Fruit fly (Drosophila melanogaster) whole organism, embryonic: ENCODE results near the gene CG10132.
A peak's percentile ranks its signal among the peaks of the same experiment; 100 is the strongest.

Experiments used
- Atf-2 ChIP-seq: fragments of 200-800 bp; sonication (Bioruptor generic); optimal IDR thresholded peaks from 2 replicates; lab custom pipeline; 2016; ENCODE audit warnings: missing biosample characterization, missing genetic modification characterization
- Awh ChIP-seq: fragments of 200-800 bp; sonication (Bioruptor generic); IDR thresholded peaks from 2 replicates; pipeline ENCODE4, ENCODE4 v1.3.6; 2022; ENCODE audit warnings: missing biosample characterization, missing genetic modification characterization
- C15 ChIP-seq: fragments of 200-800 bp; sonication (Bioruptor generic); IDR thresholded peaks from 3 replicates; pipeline ENCODE4 v1.3.6; 2022; ENCODE audit warnings: missing biosample characterization, missing genetic modification characterization
- CG10209 ChIP-seq: fragments of 200-800 bp; sonication (Bioruptor generic); optimal IDR thresholded peaks from 3 replicates; lab custom pipeline; 2017; ENCODE audit warnings: missing biosample characterization, mild to moderate bottlenecking, missing genetic modification characterization, missing genetic modification reagents
- CG10543 ChIP-seq: fragments of 200-800 bp; sonication (Bioruptor generic); optimal IDR thresholded peaks from 3 replicates; lab custom pipeline; 2017; ENCODE audit warnings: missing biosample characterization, mild to moderate bottlenecking, missing genetic modification characterization, moderate library complexity
- CG12104 ChIP-seq: fragments of 200-800 bp; sonication (Bioruptor generic); optimal IDR thresholded peaks from 3 replicates; lab custom pipeline; 2016; ENCODE audit warnings: missing biosample characterization, missing genetic modification characterization
- CG12155 ChIP-seq: fragments of 200-800 bp; sonication (Bioruptor generic); optimal IDR thresholded peaks from 3 replicates; lab custom pipeline; 2016; ENCODE audit warnings: missing biosample characterization, missing genetic modification characterization
- CG12744 ChIP-seq: fragments of 200-800 bp; sonication (Bioruptor generic); optimal IDR thresholded peaks from 2 replicates; lab custom pipeline; 2016; ENCODE audit warnings: missing biosample characterization, missing genetic modification characterization
- CG15479 ChIP-seq: fragments of 200-800 bp; sonication (Bioruptor generic); optimal IDR thresholded peaks from 3 replicates; lab custom pipeline; 2019; ENCODE audit warnings: missing biosample characterization, mild to moderate bottlenecking, missing genetic modification characterization, moderate library complexity
- CG15696 ChIP-seq: fragments of 200-800 bp; sonication (Bioruptor generic); optimal IDR thresholded peaks from 2 replicates; lab custom pipeline; 2019; ENCODE audit warnings: missing biosample characterization, mild to moderate bottlenecking, missing genetic modification characterization, moderate library complexity
- CG1602 ChIP-seq: fragments of 200-800 bp; sonication (Bioruptor generic); optimal IDR thresholded peaks from 3 replicates; lab custom pipeline; 2016; ENCODE audit warnings: missing biosample characterization, missing genetic modification characterization
- CG17186 ChIP-seq: fragments of 200-800 bp; sonication (Bioruptor generic); optimal IDR thresholded peaks from 3 replicates; lab custom pipeline; 2017; ENCODE audit warnings: missing biosample characterization, missing genetic modification reagents, missing genetic modification characterization
- CG18599 ChIP-seq: fragments of 200-800 bp; sonication (Bioruptor generic); optimal IDR thresholded peaks from 3 replicates; lab custom pipeline; 2017; ENCODE audit warnings: missing biosample characterization, missing genetic modification characterization, mild to moderate bottlenecking, moderate library complexity, missing genetic modification reagents
- CG32772 ChIP-seq: fragments of 200-800 bp; sonication (Bioruptor generic); IDR thresholded peaks from 2 replicates; pipeline ENCODE4 v1.3.6; 2022; ENCODE audit warnings: missing biosample characterization, missing genetic modification characterization
- CG33557 ChIP-seq: fragments of 200-800 bp; sonication (Bioruptor generic); optimal IDR thresholded peaks from 2 replicates; lab custom pipeline; 2019; ENCODE audit warnings: missing biosample characterization, mild to moderate bottlenecking, missing genetic modification characterization, moderate library complexity
- CG4820 ChIP-seq: fragments of 200-800 bp; sonication (Bioruptor generic); optimal IDR thresholded peaks from 3 replicates; lab custom pipeline; 2016; ENCODE audit warnings: missing biosample characterization, missing genetic modification characterization
- CG7745 ChIP-seq: fragments of 200-800 bp; sonication (Bioruptor generic); optimal IDR thresholded peaks from 2 replicates; lab custom pipeline; 2018; ENCODE audit warnings: missing biosample characterization, mild to moderate bottlenecking, missing genetic modification characterization, moderate library complexity
- CG7928 ChIP-seq: fragments of 200-800 bp; sonication (Bioruptor generic); optimal IDR thresholded peaks from 2 replicates; lab custom pipeline; 2017; ENCODE audit warnings: missing biosample characterization, mild to moderate bottlenecking, missing genetic modification characterization
- CG7987 ChIP-seq: fragments of 200-800 bp; sonication (Bioruptor generic); optimal IDR thresholded peaks from 2 replicates; lab custom pipeline; 2018; ENCODE audit warnings: missing biosample characterization, mild to moderate bottlenecking, missing genetic modification characterization, moderate library complexity
- CG8290 ChIP-seq, 3 experiments: fragments of 200-800 bp; sonication (Bioruptor generic); optimal IDR thresholded peaks; 2 replicates each; lab custom pipeline; 2016 to 2019; ENCODE audit warnings: missing biosample characterization in 3 of 3, missing genetic modification characterization in 3 of 3, mild to moderate bottlenecking in 2 of 3, moderate library complexity in 1 of 3
- CG9437 ChIP-seq: fragments of 200-800 bp; sonication (Bioruptor generic); optimal IDR thresholded peaks from 2 replicates; lab custom pipeline; 2018; ENCODE audit warnings: missing biosample characterization, mild to moderate bottlenecking, missing genetic modification characterization
- D ChIP-seq, 2 experiments: fragments of 200-800 bp in 1 of 2; fragments of >200 bp in 1 of 2; sonication (Bioruptor generic) in 1 of 2; optimal IDR thresholded peaks; 2 replicates in 1 of 2; 3 replicates in 1 of 2; lab custom pipeline; 2017; ENCODE audit warnings: mild to moderate bottlenecking in 1 of 2, missing biosample characterization in 1 of 2, missing genetic modification characterization in 1 of 2, missing genetic modification reagents in 1 of 2
- Dad ChIP-seq: fragments of 200-800 bp; sonication (Bioruptor generic); optimal IDR thresholded peaks from 3 replicates; lab custom pipeline; 2016; ENCODE audit warnings: missing biosample characterization, missing genetic modification characterization
- Dip2 ChIP-seq: fragments of 200-800 bp; sonication (Bioruptor generic); IDR thresholded peaks from 2 replicates; pipeline ENCODE4 v1.3.6; 2022; ENCODE audit warnings: missing biosample characterization, missing genetic modification characterization
- Drgx ChIP-seq: fragments of 200-800 bp; sonication (Bioruptor generic); IDR thresholded peaks from 2 replicates; pipeline ENCODE4 v1.3.6; 2022; ENCODE audit warnings: missing biosample characterization, missing genetic modification characterization
- ERR ChIP-seq: fragments of 200-800 bp; sonication (Bioruptor generic); optimal IDR thresholded peaks from 2 replicates; lab custom pipeline; 2016; ENCODE audit warnings: missing biosample characterization, missing genetic modification characterization
- H15 ChIP-seq: fragments of 200-800 bp; sonication (Bioruptor generic); IDR thresholded peaks from 3 replicates; pipeline ENCODE4 v1.3.6; 2022; ENCODE audit warnings: missing biosample characterization, missing genetic modification characterization
- Lhr ChIP-seq: fragments of 200-800 bp; sonication (Bioruptor generic); optimal IDR thresholded peaks from 3 replicates; lab custom pipeline; 2017; ENCODE audit warnings: mild to moderate bottlenecking, missing biosample characterization, missing genetic modification reagents, missing genetic modification characterization
- NK7.1 ChIP-seq: fragments of 200-800 bp; sonication (Bioruptor generic); optimal IDR thresholded peaks from 3 replicates; lab custom pipeline; 2016; ENCODE audit warnings: missing biosample characterization, missing genetic modification characterization
- az2 ChIP-seq: fragments of 200-800 bp; sonication (Bioruptor generic); optimal IDR thresholded peaks from 3 replicates; lab custom pipeline; 2016; ENCODE audit warnings: missing biosample characterization, missing genetic modification characterization
- bab2 ChIP-seq: fragments of 200-800 bp; sonication (Bioruptor generic); optimal IDR thresholded peaks from 2 replicates; lab custom pipeline; 2016; ENCODE audit warnings: missing biosample characterization, missing genetic modification characterization
- cg ChIP-seq: fragments of 200-800 bp; sonication (Bioruptor generic); optimal IDR thresholded peaks from 3 replicates; lab custom pipeline; 2019; ENCODE audit warnings: missing biosample characterization, mild to moderate bottlenecking, missing genetic modification characterization, moderate library complexity
- chinmo ChIP-seq: fragments of 200-800 bp; sonication (Bioruptor generic); IDR thresholded peaks from 4 replicates; pipeline ENCODE4 v1.3.6; 2022; ENCODE audit warnings: missing biosample characterization, missing genetic modification characterization; ENCODE audit not compliant: partially characterized antibody
- crc ChIP-seq: fragments of 200-800 bp; sonication (Bioruptor generic); optimal IDR thresholded peaks from 2 replicates; lab custom pipeline; 2016; ENCODE audit warnings: missing biosample characterization, missing genetic modification characterization
- dm ChIP-seq: fragments of 200-800 bp; sonication (Bioruptor generic); optimal IDR thresholded peaks from 3 replicates; lab custom pipeline; 2016; ENCODE audit warnings: missing biosample characterization, missing genetic modification characterization
- fd3F ChIP-seq: fragments of 200-800 bp; sonication (Bioruptor generic); optimal IDR thresholded peaks from 2 replicates; lab custom pipeline; 2018; ENCODE audit warnings: missing biosample characterization, mild to moderate bottlenecking, missing genetic modification characterization, moderate library complexity
- ind ChIP-seq: fragments of 200-800 bp; sonication (Bioruptor generic); optimal IDR thresholded peaks from 3 replicates; lab custom pipeline; 2016; ENCODE audit warnings: missing biosample characterization, missing genetic modification characterization
- inv ChIP-seq: fragments of 200-800 bp; sonication (Bioruptor generic); IDR thresholded peaks from 2 replicates; pipeline ENCODE4 v1.3.6; 2022; ENCODE audit warnings: missing biosample characterization, missing genetic modification characterization; ENCODE audit not compliant: partially characterized antibody
- kah ChIP-seq: fragments of 200-800 bp; sonication (Bioruptor generic); optimal IDR thresholded peaks from 2 replicates; lab custom pipeline; 2018; ENCODE audit warnings: missing biosample characterization, mild to moderate bottlenecking, missing genetic modification characterization
- mam ChIP-seq: fragments of 200-800 bp; sonication (Bioruptor generic); optimal IDR thresholded peaks from 3 replicates; lab custom pipeline; 2016; ENCODE audit warnings: missing biosample characterization, missing genetic modification characterization
- nom ChIP-seq: fragments of 200-800 bp; sonication (Bioruptor generic); optimal IDR thresholded peaks from 2 replicates; lab custom pipeline; 2017; ENCODE audit warnings: missing biosample characterization, missing genetic modification characterization, mild to moderate bottlenecking, moderate library complexity, missing genetic modification reagents
- odd ChIP-seq: fragments of 200-800 bp; sonication (Bioruptor generic); optimal IDR thresholded peaks from 2 replicates; lab custom pipeline; 2017; ENCODE audit warnings: missing biosample characterization, mild to moderate bottlenecking, missing genetic modification characterization
- p53 ChIP-seq: fragments of 200-800 bp; sonication (Bioruptor generic); optimal IDR thresholded peaks from 2 replicates; lab custom pipeline; 2016; ENCODE audit warnings: missing biosample characterization, missing genetic modification characterization
- pros ChIP-seq: fragments of 200-800 bp; sonication (Bioruptor generic); optimal IDR thresholded peaks from 3 replicates; lab custom pipeline; 2019; ENCODE audit warnings: missing biosample characterization, mild to moderate bottlenecking, missing genetic modification characterization, moderate library complexity
- pzg ChIP-seq: fragments of 200-800 bp; sonication (Bioruptor generic); optimal IDR thresholded peaks from 3 replicates; lab custom pipeline; 2018; ENCODE audit warnings: missing biosample characterization, mild to moderate bottlenecking, missing genetic modification characterization, moderate library complexity
- sisA ChIP-seq: fragments of 200-800 bp; sonication (Bioruptor generic); IDR thresholded peaks from 2 replicates; pipeline ENCODE4 v1.3.6; 2022; ENCODE audit warnings: missing biosample characterization, missing genetic modification characterization
- slbo ChIP-seq: fragments of 200-800 bp; sonication (Bioruptor generic); IDR thresholded peaks from 2 replicates; pipeline ENCODE4 v1.3.6; 2022; ENCODE audit warnings: missing biosample characterization, missing genetic modification characterization
- slp2 ChIP-seq: fragments of 200-800 bp; sonication (Bioruptor generic); optimal IDR thresholded peaks from 2 replicates; lab custom pipeline; 2016; ENCODE audit warnings: missing biosample characterization, missing genetic modification characterization
- ssp ChIP-seq: fragments of 200-800 bp; sonication (Bioruptor generic); IDR thresholded peaks from 2 replicates; pipeline ENCODE4 v1.3.6; 2022; ENCODE audit warnings: missing biosample characterization, missing genetic modification characterization

The CG10132 gene

DNA sequence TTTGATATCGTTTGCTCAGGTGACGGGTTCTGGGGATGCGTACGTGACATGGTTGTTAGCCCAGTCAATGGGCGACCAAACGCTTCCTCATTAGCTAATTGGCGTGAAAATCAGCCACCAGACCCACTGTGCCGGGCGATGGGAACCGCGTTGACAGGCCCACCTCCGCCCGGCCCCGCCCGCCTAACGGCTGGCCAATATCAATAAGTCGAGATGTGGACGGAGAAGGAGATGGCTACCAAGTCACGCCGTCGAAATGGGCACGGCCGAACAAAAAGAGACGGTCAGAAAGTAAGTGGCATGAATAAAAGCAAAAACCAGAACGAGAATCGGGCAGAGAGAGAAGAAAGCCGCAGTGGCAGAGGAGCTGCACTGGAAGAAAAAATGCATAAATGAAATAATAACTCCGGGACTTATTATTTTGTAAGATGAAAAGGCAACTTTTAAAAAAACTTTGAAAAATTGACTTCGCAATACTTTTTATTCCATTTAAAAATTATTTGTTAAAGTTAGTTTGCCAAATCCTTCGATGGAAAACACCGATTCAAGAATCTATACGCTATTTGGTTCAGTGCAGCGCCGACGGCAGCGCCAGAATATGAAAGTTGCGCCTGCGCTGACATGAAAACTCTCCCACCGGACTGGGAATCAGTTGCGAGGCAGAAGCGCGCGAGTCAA lies 19.3 kb downstream of the CG10132 start, which contains the start of gene CG13082 (continued):
- no peak for TF ChIP-seq ERR (GFP tag; lab: Kevin White, UChicago)
- TF ChIP-seq pros (GFP tag; lab: Kevin White, UChicago) = no peak
- TF ChIP-seq CG7987 (GFP tag; lab: Kevin White, UChicago) = no peak
- TF ChIP-seq CG18599 (GFP tag; lab: Kevin White, UChicago) = peak; percentile 30
- no peak for TF ChIP-seq CG15479 (GFP tag; lab: Kevin White, UChicago)
- TF ChIP-seq CG7745 (tag; lab: Kevin White, UChicago) = no peak
- no peak for TF ChIP-seq fd3F (GFP tag; lab: Kevin White, UChicago)
- peak; percentile 33 for TF ChIP-seq ind
- TF ChIP-seq odd (GFP tag; lab: Kevin White, UChicago) = no peak
- no peak for TF ChIP-seq inv (GFP tag; lab: Robert Waterston, UW)
- peak; percentile 27; the same call in 1 of the 2 replicates for TF ChIP-seq Awh (GFP tag; lab: Robert Waterston, UW)
- TF ChIP-seq pzg (GFP tag; lab: Kevin White, UChicago) = no peak
- peak; percentile 23 for TF ChIP-seq CG15696
- TF ChIP-seq sisA (GFP tag; lab: Robert Waterston, UW) = peak; percentile 42; the same call in 1 of the 2 replicates
- no peak for TF ChIP-seq dm (GFP tag; lab: Kevin White, UChicago)
- 0 out of 2 replicates have a peak, but pooled peaks have one; percentile 26 for TF ChIP-seq ssp (GFP tag; lab: Robert Waterston, UW)
- TF ChIP-seq bab2 = peak; percentile 55
- peak; percentile 57 for TF ChIP-seq CG33557
- TF ChIP-seq CG12104 = no peak
- no peak for TF ChIP-seq Dip2 (GFP tag; lab: Robert Waterston, UW)
- no peak for TF ChIP-seq C15 (GFP tag; lab: Robert Waterston, UW)
- TF ChIP-seq cg (GFP tag; lab: Kevin White, UChicago) = no peak
- TF ChIP-seq p53 (GFP tag; lab: Kevin White, UChicago) = no peak
- no peak for TF ChIP-seq mam (GFP tag; lab: Kevin White, UChicago)
- no peak for TF ChIP-seq D (optimal IDR thresholded peaks at IDR 0.05; lab: Kevin White, UChicago)
- TF ChIP-seq D (GFP tag; optimal IDR thresholded peaks at IDR 0.05; lab: Kevin White, UChicago) = peak; percentile 75
- no peak for TF ChIP-seq NK7.1 (GFP tag; lab: Kevin White, UChicago)
- no peak for TF ChIP-seq CG12744 (GFP tag; lab: Kevin White, UChicago)
- no peak for TF ChIP-seq CG32772 (GFP tag; lab: Robert Waterston, UW)
- TF ChIP-seq CG7928 (GFP tag; lab: Kevin White, UChicago) = no peak
- TF ChIP-seq chinmo (GFP tag; lab: Robert Waterston, UW) = no peak
- no peak for TF ChIP-seq CG10543
- TF ChIP-seq CG9437 (GFP tag; lab: Kevin White, UChicago) = peak; percentile 16
- peak; percentile 41 for TF ChIP-seq Atf-2 (GFP tag; lab: Kevin White, UChicago)
- TF ChIP-seq kah (GFP tag; lab: Kevin White, UChicago) = no peak
- TF ChIP-seq CG4820 (GFP tag; lab: Kevin White, UChicago) = peak; percentile 61
- TF ChIP-seq CG17186 (GFP tag; lab: Kevin White, UChicago) = no peak
- TF ChIP-seq Drgx (GFP tag; lab: Robert Waterston, UW) = peak; percentile 55
- TF ChIP-seq CG1602 (GFP tag; lab: Kevin White, UChicago) = peak; percentile 24
- TF ChIP-seq CG8290 (GFP tag; optimal IDR thresholded peaks at IDR 0.05; lab: Kevin White, UChicago) = peak; percentile 26
- no peak for TF ChIP-seq CG8290 (tag; optimal IDR thresholded peaks at IDR 0.05; lab: Kevin White, UChicago)
- TF ChIP-seq az2 (GFP tag; lab: Kevin White, UChicago) = peak; percentile 53
- TF ChIP-seq H15 (GFP tag; lab: Robert Waterston, UW) = 0 out of 3 replicates have a peak, but pooled peaks have one; percentile 11
- peak; percentile 48 for TF ChIP-seq CG10209
- TF ChIP-seq CG12155 (GFP tag; lab: Kevin White, UChicago) = peak; percentile 10
- peak; percentile 44 for TF ChIP-seq Lhr
- no peak for TF ChIP-seq slbo (GFP tag; lab: Robert Waterston, UW)
- TF ChIP-seq slp2 (GFP tag; lab: Kevin White, UChicago) = peak; percentile 40
- TF ChIP-seq crc (GFP tag; lab: Kevin White, UChicago) = no peak
- peak; percentile 53 for TF ChIP-seq nom (GFP tag; lab: Kevin White, UChicago)
- no peak for TF ChIP-seq Dad (GFP tag; lab: Kevin White, UChicago)
